Fruit fly (Drosophila melanogaster) whole organism, embryonic: ENCODE data around the gene CG32195.
A peak's percentile ranks its signal among the peaks of the same experiment; 100 is the strongest.

ENCODE experiments used
- Ada2b ChIP-seq: fragments of 200-800 bp; sonication (Bioruptor generic); IDR thresholded peaks from 2 replicates; pipeline ENCODE4 v1.3.6; 2022; ENCODE audit warnings: missing biosample characterization, missing genetic modification characterization
- CG11695 ChIP-seq: fragments of 200-800 bp; sonication (Bioruptor generic); IDR thresholded peaks from 3 replicates; pipeline ENCODE4 v1.3.6; 2022; ENCODE audit warnings: missing biosample characterization, missing genetic modification characterization
- CG11696 ChIP-seq: fragments of 200-800 bp; sonication (Bioruptor generic); IDR thresholded peaks from 2 replicates; pipeline ENCODE4 v1.3.6; 2022; ENCODE audit warnings: missing biosample characterization, missing genetic modification characterization
- CG12071 ChIP-seq: fragments of 200-800 bp; sonication (Bioruptor generic); optimal IDR thresholded peaks from 3 replicates; lab custom pipeline; 2018; ENCODE audit warnings: missing biosample characterization, mild to moderate bottlenecking, missing genetic modification characterization
- CG13287 ChIP-seq: fragments of 200-800 bp; sonication (Bioruptor generic); IDR thresholded peaks from 2 replicates; pipeline ENCODE4 v1.3.6; 2022; ENCODE audit warnings: missing biosample characterization, missing genetic modification characterization; ENCODE audit not compliant: partially characterized antibody
- CG15269 ChIP-seq: fragments of 200-800 bp; sonication (Bioruptor generic); optimal IDR thresholded peaks from 2 replicates; lab custom pipeline; 2018; ENCODE audit warnings: missing biosample characterization, mild to moderate bottlenecking, missing genetic modification characterization, moderate library complexity
- CG1792 ChIP-seq: fragments of 200-800 bp; sonication (Bioruptor generic); optimal IDR thresholded peaks from 2 replicates; lab custom pipeline; 2016; ENCODE audit warnings: missing biosample characterization, missing genetic modification characterization
- CG3407 ChIP-seq: fragments of 200-800 bp; sonication (Bioruptor generic); optimal IDR thresholded peaks from 2 replicates; lab custom pipeline; 2018; ENCODE audit warnings: missing biosample characterization, mild to moderate bottlenecking, missing genetic modification characterization
- CG34224 ChIP-seq: fragments of 200-800 bp; sonication (Bioruptor generic); IDR thresholded peaks from 3 replicates; pipeline ENCODE4 v1.3.6; 2022; ENCODE audit warnings: missing biosample characterization, missing genetic modification characterization; ENCODE audit not compliant: partially characterized antibody
- CG34376 ChIP-seq: fragments of 200-800 bp; sonication (Bioruptor generic); optimal IDR thresholded peaks from 2 replicates; lab custom pipeline; 2018; ENCODE audit warnings: missing biosample characterization, mild to moderate bottlenecking, missing genetic modification characterization
- CG42726 ChIP-seq: fragments of 200-800 bp; sonication (Bioruptor generic); IDR thresholded peaks from 2 replicates; pipeline ENCODE4 v1.3.6; 2022; ENCODE audit warnings: missing biosample characterization, missing genetic modification characterization; ENCODE audit not compliant: partially characterized antibody
- CG4854 ChIP-seq: fragments of 200-800 bp; sonication (Bioruptor generic); optimal IDR thresholded peaks from 2 replicates; lab custom pipeline; 2016; ENCODE audit warnings: missing biosample characterization, missing genetic modification characterization, inconsistent platforms
- CG6254 ChIP-seq: fragments of 200-800 bp; sonication (Bioruptor generic); optimal IDR thresholded peaks from 3 replicates; lab custom pipeline; 2017; ENCODE audit warnings: mild to moderate bottlenecking, missing biosample characterization, missing genetic modification reagents, missing genetic modification characterization
- CG6654 ChIP-seq: fragments of 200-800 bp; sonication (Bioruptor generic); optimal IDR thresholded peaks from 2 replicates; lab custom pipeline; 2017; ENCODE audit warnings: missing biosample characterization, mild to moderate bottlenecking, missing genetic modification characterization
- CG7372 ChIP-seq: fragments of 200-800 bp; sonication (Bioruptor generic); IDR thresholded peaks from 2 replicates; pipeline ENCODE4 v1.3.6; 2022; ENCODE audit warnings: missing biosample characterization, missing genetic modification characterization
- CG8388 ChIP-seq: fragments of 200-800 bp; sonication (Bioruptor generic); optimal IDR thresholded peaks from 2 replicates; lab custom pipeline; 2019; ENCODE audit warnings: missing biosample characterization, mild to moderate bottlenecking, missing genetic modification characterization, moderate library complexity
- CG9932 ChIP-seq: fragments of 200-800 bp; sonication (Bioruptor generic); IDR thresholded peaks from 2 replicates; pipeline ENCODE4 v1.3.6; 2022; ENCODE audit warnings: missing biosample characterization, missing genetic modification characterization
- Dll ChIP-seq: fragments of 200-800 bp; sonication (Bioruptor generic); IDR thresholded peaks from 4 replicates; pipeline ENCODE4 v1.3.6; 2022; ENCODE audit warnings: missing biosample characterization, missing genetic modification characterization; ENCODE audit not compliant: partially characterized antibody
- Drgx ChIP-seq: fragments of 200-800 bp; sonication (Bioruptor generic); IDR thresholded peaks from 2 replicates; pipeline ENCODE4 v1.3.6; 2022; ENCODE audit warnings: missing biosample characterization, missing genetic modification characterization
- Ets65A ChIP-seq: fragments of 200-800 bp; sonication (Bioruptor generic); peaks from one replicate; lab custom pipeline; 2016; ENCODE audit warnings: missing biosample characterization, missing genetic modification characterization
- Gsc ChIP-seq: fragments of 200-800 bp; sonication (Bioruptor generic); IDR thresholded peaks from 2 replicates; pipeline ENCODE4 v1.3.6; 2022; ENCODE audit warnings: missing biosample characterization, missing genetic modification characterization
- Jarid2 ChIP-seq: fragments of 200-800 bp; sonication (Bioruptor generic); optimal IDR thresholded peaks from 3 replicates; lab custom pipeline; 2017; ENCODE audit warnings: mild to moderate bottlenecking, missing biosample characterization, missing genetic modification reagents, missing genetic modification characterization
- Med ChIP-seq: fragments of 200-800 bp; sonication (Bioruptor generic); peaks from one replicate; lab custom pipeline; 2016; ENCODE audit warnings: missing biosample characterization, missing genetic modification characterization, mild to moderate bottlenecking, inconsistent platforms, moderate library complexity
- Meics ChIP-seq: fragments of 200-800 bp; sonication (Bioruptor generic); optimal IDR thresholded peaks from 2 replicates; lab custom pipeline; 2017; ENCODE audit warnings: missing biosample characterization, mild to moderate bottlenecking, missing genetic modification characterization
- NC2α ChIP-seq: fragments of 200-800 bp; sonication (Bioruptor generic); optimal IDR thresholded peaks from 2 replicates; lab custom pipeline; 2016; ENCODE audit warnings: missing biosample characterization, missing genetic modification characterization
- Trl ChIP-seq, 3 experiments: fragments of >200 bp in 2 of 3; fragments of 200-800 bp in 1 of 3; sonication (Bioruptor generic) in 1 of 3; optimal IDR thresholded peaks; 2 replicates in 1 of 3; 3 replicates in 2 of 3; lab custom pipeline; 2016 to 2017; ENCODE audit warnings: missing biosample characterization in 1 of 3, missing genetic modification characterization in 1 of 3
- amos ChIP-seq: fragments of 200-800 bp; sonication (Bioruptor generic); IDR thresholded peaks from 2 replicates; pipeline ENCODE4 v1.3.6; 2022; ENCODE audit warnings: missing biosample characterization, missing genetic modification characterization; ENCODE audit not compliant: partially characterized antibody
- ash1 ChIP-seq: fragments of 200-800 bp; sonication (Bioruptor generic); optimal IDR thresholded peaks from 2 replicates; lab custom pipeline; 2018; ENCODE audit warnings: missing biosample characterization, mild to moderate bottlenecking, missing genetic modification characterization
- az2 ChIP-seq: fragments of 200-800 bp; sonication (Bioruptor generic); optimal IDR thresholded peaks from 3 replicates; lab custom pipeline; 2016; ENCODE audit warnings: missing biosample characterization, missing genetic modification characterization
- chinmo ChIP-seq: fragments of 200-800 bp; sonication (Bioruptor generic); IDR thresholded peaks from 4 replicates; pipeline ENCODE4 v1.3.6; 2022; ENCODE audit warnings: missing biosample characterization, missing genetic modification characterization; ENCODE audit not compliant: partially characterized antibody
- crol ChIP-seq: fragments of 200-800 bp; sonication (Bioruptor generic); IDR thresholded peaks from 2 replicates; pipeline ENCODE4 v1.3.6; 2022; ENCODE audit warnings: missing biosample characterization, missing genetic modification characterization
- crp ChIP-seq, 2 experiments: fragments of 200-800 bp; sonication (Bioruptor generic); optimal IDR thresholded peaks; 2 replicates in 1 of 2; 3 replicates in 1 of 2; lab custom pipeline; 2017; ENCODE audit warnings: missing biosample characterization in 2 of 2, missing genetic modification characterization in 2 of 2, mild to moderate bottlenecking in 1 of 2, moderate library complexity in 1 of 2
- dimm ChIP-seq: fragments of 200-800 bp; sonication (Bioruptor generic); IDR thresholded peaks from 2 replicates; pipeline ENCODE4 v1.3.6; 2022; ENCODE audit warnings: missing biosample characterization, missing genetic modification characterization
- dpn ChIP-seq, 2 experiments: fragments of 200-800 bp; sonication (Bioruptor generic); optimal IDR thresholded peaks; 3 replicates each; lab custom pipeline; 2016; ENCODE audit warnings: missing biosample characterization in 2 of 2, missing genetic modification characterization in 2 of 2
- esg ChIP-seq: fragments of 200-800 bp; sonication (Bioruptor generic); conservative IDR thresholded peaks from 2 replicates; pipeline ENCODE4 v1.3.6; 2022; ENCODE audit warnings: missing biosample characterization, missing genetic modification characterization
- eve ChIP-seq, 2 experiments: fragments of >200 bp; optimal IDR thresholded peaks; 2 replicates each; lab custom pipeline; 2017; ENCODE audit warnings: missing biosample characterization in 2 of 2, missing genetic modification characterization in 2 of 2
- gce ChIP-seq: fragments of 200-800 bp; sonication (Bioruptor generic); IDR thresholded peaks from 3 replicates; pipeline ENCODE4 v1.3.6; 2022; ENCODE audit warnings: missing biosample characterization, missing genetic modification characterization
- gem ChIP-seq: fragments of 200-800 bp; sonication (Bioruptor generic); optimal IDR thresholded peaks from 2 replicates; lab custom pipeline; 2019; ENCODE audit warnings: missing biosample characterization, mild to moderate bottlenecking, missing genetic modification characterization, moderate library complexity
- kni ChIP-seq: fragments of 200-800 bp; sonication (Bioruptor generic); optimal IDR thresholded peaks from 3 replicates; lab custom pipeline; 2017; ENCODE audit warnings: mild to moderate bottlenecking, missing biosample characterization, missing genetic modification reagents, missing genetic modification characterization
- otp ChIP-seq: fragments of 200-800 bp; sonication (Bioruptor generic); IDR thresholded peaks from 3 replicates; pipeline ENCODE4, ENCODE4 v1.3.6; 2022; ENCODE audit warnings: missing biosample characterization, missing genetic modification characterization
- pan ChIP-seq, 4 experiments: fragments of >200 bp in 3 of 4; fragments of 200-800 bp in 1 of 4; sonication (Bioruptor generic) in 1 of 4; optimal IDR thresholded peaks in 3 of 4; IDR thresholded peaks in 1 of 4; 2 replicates each; pipeline versions ENCODE4 v1.3.6 to Lab custom; 2017 to 2022; ENCODE audit warnings: missing biosample characterization in 2 of 4, missing genetic modification characterization in 2 of 4, mixed read lengths in 1 of 4
- sens-2 ChIP-seq: fragments of 200-800 bp; sonication (Bioruptor generic); IDR thresholded peaks from 2 replicates; pipeline ENCODE4 v1.3.6; 2022; ENCODE audit warnings: missing biosample characterization, missing genetic modification characterization
- sr ChIP-seq: fragments of 200-800 bp; sonication (Bioruptor generic); IDR thresholded peaks from 3 replicates; pipeline ENCODE4 v1.3.6; 2022; ENCODE audit warnings: missing biosample characterization, missing genetic modification characterization
- yki ChIP-seq: fragments of >200 bp; optimal IDR thresholded peaks from 3 replicates; lab custom pipeline; 2018

Gene CG32195

dm6 chr3L:18139184-18139629, 26.4 kb downstream of the CG32195 start, which contains the start of gene geko (continued):
- TF ChIP-seq amos (GFP tag; lab: Robert Waterston, UW) (peak; percentile 34; the same call in 1 of the 2 replicates), sr (no peak), pan (optimal IDR thresholded peaks at IDR 0.05; lab: Kevin White, UChicago) (no peak), pan (GFP tag; optimal IDR thresholded peaks at IDR 0.05 in 1 of 2, IDR thresholded peaks at IDR 0.05 in 1 of 2) (no peak), eve (GFP tag; optimal IDR thresholded peaks at IDR 0.05; lab: Kevin White, UChicago) (peak in 1 of 2 experiments; percentile 39), CG6254 (no peak), CG13287 (GFP tag; lab: Robert Waterston, UW) (peak; percentile 61), chinmo (GFP tag; lab: Robert Waterston, UW) (peak; percentile 78; the same call in 3 of the 4 replicates), NC2α (GFP tag; lab: Kevin White, UChicago) (no peak), CG3407 (GFP tag; lab: Kevin White, UChicago) (no peak), Drgx (GFP tag; lab: Robert Waterston, UW) (peak; percentile 17; the same call in 1 of the 2 replicates), CG34376 (GFP tag; lab: Kevin White, UChicago) (no peak), Ada2b (GFP tag; lab: Robert Waterston, UW) (no peak), az2 (GFP tag; lab: Kevin White, UChicago) (no peak), gce (GFP tag; lab: Robert Waterston, UW) (peak; percentile 20; the same call in 1 of the 3 replicates), CG6654 (GFP tag; lab: Kevin White, UChicago) (no peak), crp (GFP tag; optimal IDR thresholded peaks at IDR 0.05; lab: Kevin White, UChicago) (peak in 1 of 2 experiments; percentile 62), Dll (GFP tag; lab: Robert Waterston, UW) (peak; percentile 55; the same call in 2 of the 4 replicates), Meics (GFP tag; lab: Kevin White, UChicago) (peak; percentile 7), esg (no peak), gem (tag; lab: Kevin White, UChicago) (no peak), CG11696 (GFP tag; lab: Robert Waterston, UW) (no peak; the same call in 1 of the 2 replicates), CG9932 (no peak), crol (GFP tag; lab: Robert Waterston, UW) (no peak), CG4854 (GFP tag; lab: Kevin White, UChicago) (no peak), CG34224 (GFP tag; lab: Robert Waterston, UW) (peak; percentile 53; the same call in 2 of the 3 replicates), kni (GFP tag; lab: Kevin White, UChicago) (peak; percentile 52), Gsc (GFP tag; lab: Robert Waterston, UW) (no peak), CG15269 (tag; lab: Kevin White, UChicago) (no peak), CG42726 (GFP tag; lab: Robert Waterston, UW) (peak; percentile 52; the same call in 1 of the 2 replicates), sens-2 (no peak), Trl (optimal IDR thresholded peaks at IDR 0.05; lab: Kevin White, UChicago) (peak; percentile 83 to 94), Trl (GFP tag; optimal IDR thresholded peaks at IDR 0.05; lab: Kevin White, UChicago) (peak; percentile 28), yki (lab: Kevin White, UChicago) (peak; percentile 88), dimm (no peak), Med (GFP tag; lab: Kevin White, UChicago) (peak; percentile 38), Ets65A (GFP tag; lab: Kevin White, UChicago) (no peak), dpn (GFP tag; optimal IDR thresholded peaks at IDR 0.05; lab: Kevin White, UChicago) (no peak), ash1 (no peak), Jarid2 (peak; percentile 88), CG1792 (GFP tag; lab: Kevin White, UChicago) (no peak), CG11695 (0 out of 3 replicates have a peak, but pooled peaks have one; percentile 18), CG8388 (GFP tag; lab: Kevin White, UChicago) (peak; percentile 79), CG12071 (GFP tag; lab: Kevin White, UChicago) (no peak), otp (0 out of 3 replicates have a peak, but pooled peaks have one; percentile 47), CG7372 (no peak)
